In genomic region chr2L:1074180-1074864, dm6 we compare ENCODE assay signal across 1 fruit fly cellular context.
A peak's percentile ranks its signal among the peaks of the same experiment; 100 is the strongest.
TF ChIP-seq lines count a peak whose summit lies in the region.

No protein-coding gene starts in this region.

TF ChIP-seq in whole organism, embryonic, 481 proteins besides CTCF, POLR2A, EP300 and RAD21 (continued from another document and continues in another):
- TF ChIP-seq Gsc (GFP tag; IDR thresholded peaks at IDR 0.05; lab: Robert Waterston, UW) (peak; percentile 38; the same call in 1 of the 2 replicates), Lpt (GFP tag; optimal IDR thresholded peaks at IDR 0.05; lab: Kevin White, UChicago) (no peak), Six4 (GFP tag; optimal IDR thresholded peaks at IDR 0.05; lab: Kevin White, UChicago) (peak; percentile 80), CG5953 (GFP tag; IDR thresholded peaks at IDR 0.05; lab: Robert Waterston, UW) (no peak), tna (GFP tag; IDR thresholded peaks at IDR 0.05; lab: Robert Waterston, UW; ENCODE audit: partially characterized antibody) (no peak), CG13424 (tag; optimal IDR thresholded peaks at IDR 0.05; lab: Kevin White, UChicago) (peak; percentile 81), Ptx1 (GFP tag; IDR thresholded peaks at IDR 0.05; lab: Robert Waterston, UW) (peak; percentile 73), BEAF-32 (GFP tag; optimal IDR thresholded peaks at IDR 0.05; lab: Kevin White, UChicago) (no peak), CG17359 (tag; optimal IDR thresholded peaks at IDR 0.05; lab: Kevin White, UChicago) (peak; percentile 86), Ssrp (tag; optimal IDR thresholded peaks at IDR 0.05; lab: Kevin White, UChicago) (peak; percentile 80), ewg (GFP tag; optimal IDR thresholded peaks at IDR 0.05; lab: Kevin White, UChicago) (peak; percentile 76), Chrac-16 (GFP tag; optimal IDR thresholded peaks at IDR 0.05; lab: Kevin White, UChicago) (peak; percentile 71), CG9932 (GFP tag; IDR thresholded peaks at IDR 0.05; lab: Robert Waterston, UW) (peak; percentile 38; the same call in 1 of the 2 replicates), chif (GFP tag; optimal IDR thresholded peaks at IDR 0.05; lab: Kevin White, UChicago) (peak; percentile 67 to 82), CG1529 (GFP tag; optimal IDR thresholded peaks at IDR 0.05; lab: Kevin White, UChicago) (peak; percentile 80), corto (GFP tag; optimal IDR thresholded peaks at IDR 0.05; lab: Kevin White, UChicago) (no peak), CG43689 (GFP tag; IDR thresholded peaks at IDR 0.05; lab: Robert Waterston, UW) (no peak), CG13775 (GFP tag; optimal IDR thresholded peaks at IDR 0.05; lab: Kevin White, UChicago) (peak; percentile 63), bbx (GFP tag; IDR thresholded peaks at IDR 0.05; lab: Robert Waterston, UW; ENCODE audit: partially characterized antibody) (no peak), CG6272 (GFP tag; IDR thresholded peaks at IDR 0.05; lab: Robert Waterston, UW) (no peak), Dbx (GFP tag; IDR thresholded peaks at IDR 0.05; lab: Robert Waterston, UW) (0 out of 3 replicates have a peak, but pooled peaks have one; percentile 33), wek (GFP tag; optimal IDR thresholded peaks at IDR 0.05; lab: Kevin White, UChicago) (peak; percentile 63), mam (GFP tag; optimal IDR thresholded peaks at IDR 0.05; lab: Kevin White, UChicago) (peak; percentile 59), nom (GFP tag; optimal IDR thresholded peaks at IDR 0.05; lab: Kevin White, UChicago) (no peak), sd (tag; optimal IDR thresholded peaks at IDR 0.05; lab: Kevin White, UChicago) (peak; percentile 71), CG42726 (GFP tag; IDR thresholded peaks at IDR 0.05; lab: Robert Waterston, UW; ENCODE audit: partially characterized antibody) (no peak), repo (GFP tag; optimal IDR thresholded peaks at IDR 0.05; lab: Kevin White, UChicago) (peak; percentile 34), CG5180 (GFP tag; optimal IDR thresholded peaks at IDR 0.05; lab: Kevin White, UChicago) (peak; percentile 51), CG6254 (GFP tag; optimal IDR thresholded peaks at IDR 0.05; lab: Kevin White, UChicago) (peak; percentile 88), CG13296 (GFP tag; optimal IDR thresholded peaks at IDR 0.05; lab: Kevin White, UChicago) (peak; percentile 18), CG12071 (GFP tag; optimal IDR thresholded peaks at IDR 0.05; lab: Kevin White, UChicago) (peak; percentile 75), CG31224 (GFP tag; IDR thresholded peaks at IDR 0.05; lab: Robert Waterston, UW) (peak; percentile 53; the same call in 1 of the 2 replicates), ken (GFP tag; IDR thresholded peaks at IDR 0.05; lab: Robert Waterston, UW) (peak; percentile 77; the same call in 2 of the 3 replicates), MTF-1 (GFP tag; optimal IDR thresholded peaks at IDR 0.05; lab: Kevin White, UChicago; ENCODE audit: borderline replicate concordance) (peak; percentile 57), Hsf (GFP tag; optimal IDR thresholded peaks at IDR 0.05; lab: Kevin White, UChicago) (peak; percentile 79), Pdp1 (GFP tag; optimal IDR thresholded peaks at IDR 0.05; lab: Kevin White, UChicago) (peak; percentile 66 to 79), CG7357 (GFP tag; IDR thresholded peaks at IDR 0.05; lab: Robert Waterston, UW) (no peak), Neu2 (GFP tag; optimal IDR thresholded peaks at IDR 0.05; lab: Kevin White, UChicago; ENCODE audit: borderline replicate concordance) (no peak), Antp (GFP tag; optimal IDR thresholded peaks at IDR 0.05; lab: Kevin White, UChicago) (peak; percentile 66), Stat92E (GFP tag; optimal IDR thresholded peaks at IDR 0.05; lab: Kevin White, UChicago) (peak in 1 of 3 experiments; percentile 70), Atf-2 (GFP tag; optimal IDR thresholded peaks at IDR 0.05; lab: Kevin White, UChicago) (peak; percentile 62), CG31365 (tag; optimal IDR thresholded peaks at IDR 0.05; lab: Kevin White, UChicago) (peak; percentile 69), CG12104 (GFP tag; optimal IDR thresholded peaks at IDR 0.05; lab: Kevin White, UChicago) (peak; percentile 42), fd3F (GFP tag; optimal IDR thresholded peaks at IDR 0.05; lab: Kevin White, UChicago) (peak; percentile 19), CG15073 (GFP tag; optimal IDR thresholded peaks at IDR 0.05; lab: Kevin White, UChicago) (peak; percentile 87), CG6791 (GFP tag; IDR thresholded peaks at IDR 0.05; lab: Robert Waterston, UW; ENCODE audit: partially characterized antibody) (no peak), CG15011 (GFP tag; optimal IDR thresholded peaks at IDR 0.05; lab: Kevin White, UChicago) (peak; percentile 66), kni (GFP tag; optimal IDR thresholded peaks at IDR 0.05; lab: Kevin White, UChicago) (peak; percentile 64), Hey (tag; optimal IDR thresholded peaks at IDR 0.05; lab: Kevin White, UChicago) (no peak), Elba2 (GFP tag; optimal IDR thresholded peaks at IDR 0.05; lab: Kevin White, UChicago) (peak; percentile 69), lilli (GFP tag; optimal IDR thresholded peaks at IDR 0.05; lab: Kevin White, UChicago) (peak; percentile 60), zen2 (GFP tag; IDR thresholded peaks at IDR 0.05; lab: Robert Waterston, UW; ENCODE audit: partially characterized antibody) (no peak), CG13287 (GFP tag; IDR thresholded peaks at IDR 0.05; lab: Robert Waterston, UW; ENCODE audit: partially characterized antibody) (no peak), oc (tag; optimal IDR thresholded peaks at IDR 0.05; lab: Kevin White, UChicago) (peak; percentile 88), CG34224 (GFP tag; IDR thresholded peaks at IDR 0.05; lab: Robert Waterston, UW; ENCODE audit: partially characterized antibody) (no peak), CG6854 (GFP tag; optimal IDR thresholded peaks at IDR 0.05; lab: Kevin White, UChicago) (peak; percentile 25), CG4328 (GFP tag; optimal IDR thresholded peaks at IDR 0.05; lab: Kevin White, UChicago) (peak; percentile 41), CG2120 (GFP tag; optimal IDR thresholded peaks at IDR 0.05; lab: Kevin White, UChicago) (peak; percentile 60), CG15601 (tag; optimal IDR thresholded peaks at IDR 0.05; lab: Kevin White, UChicago) (peak; percentile 88), sim (GFP tag; IDR thresholded peaks at IDR 0.05; lab: Robert Waterston, UW) (peak; percentile 54; the same call in 1 of the 2 replicates), CG9727 (GFP tag; optimal IDR thresholded peaks at IDR 0.05; lab: Kevin White, UChicago) (peak; percentile 80), D19A (tag; optimal IDR thresholded peaks at IDR 0.05; lab: Kevin White, UChicago) (peak; percentile 87), CG2889 (GFP tag; IDR thresholded peaks at IDR 0.05; lab: Robert Waterston, UW) (peak; percentile 54; the same call in 1 of the 3 replicates), B-H1 (GFP tag; IDR thresholded peaks at IDR 0.05; lab: Robert Waterston, UW) (peak; percentile 41; the same call in 1 of the 3 replicates), ranshi (GFP tag; IDR thresholded peaks at IDR 0.05; lab: Robert Waterston, UW) (peak; percentile 43; the same call in 1 of the 2 replicates), CG2875 (GFP tag; optimal IDR thresholded peaks at IDR 0.05; lab: Kevin White, UChicago) (peak; percentile 87), B-H2 (GFP tag; optimal IDR thresholded peaks at IDR 0.05; lab: Kevin White, UChicago) (no peak), CG1647 (GFP tag; optimal IDR thresholded peaks at IDR 0.05; lab: Kevin White, UChicago) (no peak), Bdp1 (GFP tag; optimal IDR thresholded peaks at IDR 0.05; lab: Kevin White, UChicago) (peak; percentile 27), hkb (optimal IDR thresholded peaks at IDR 0.05; lab: Kevin White, UChicago) (no peak), hkb (GFP tag; IDR thresholded peaks at IDR 0.05; lab: Robert Waterston, UW) (peak; percentile 82), CG17568 (GFP tag; optimal IDR thresholded peaks at IDR 0.05; lab: Kevin White, UChicago) (peak; percentile 70), Adf1 (GFP tag; IDR thresholded peaks at IDR 0.05; lab: Robert Waterston, UW) (no peak), CG1233 (GFP tag; optimal IDR thresholded peaks at IDR 0.05; lab: Kevin White, UChicago) (peak; percentile 66), ind (GFP tag; optimal IDR thresholded peaks at IDR 0.05; lab: Kevin White, UChicago) (peak; percentile 74), CG2129 (GFP tag; IDR thresholded peaks at IDR 0.05; lab: Robert Waterston, UW; ENCODE audit: partially characterized antibody) (no peak), maf-S (GFP tag; optimal IDR thresholded peaks at IDR 0.05; lab: Kevin White, UChicago) (no peak), Awh (GFP tag; IDR thresholded peaks at IDR 0.05; lab: Robert Waterston, UW) (peak; percentile 80), tll (GFP tag; optimal IDR thresholded peaks at IDR 0.05; lab: Kevin White, UChicago) (no peak), salm (tag; optimal IDR thresholded peaks at IDR 0.05; lab: Kevin White, UChicago) (peak; percentile 84), Trl (optimal IDR thresholded peaks at IDR 0.05; lab: Kevin White, UChicago) (no peak), Trl (GFP tag; optimal IDR thresholded peaks at IDR 0.05; lab: Kevin White, UChicago) (peak; percentile 71), al (GFP tag; IDR thresholded peaks at IDR 0.05; lab: Robert Waterston, UW) (no peak), pho (GFP tag; optimal IDR thresholded peaks at IDR 0.05; lab: Kevin White, UChicago) (peak; percentile 55), Doc2 (GFP tag; IDR thresholded peaks at IDR 0.05; lab: Robert Waterston, UW) (no peak), CkIIα-i1 (GFP tag; IDR thresholded peaks at IDR 0.05; lab: Robert Waterston, UW) (no peak), sens-2 (GFP tag; IDR thresholded peaks at IDR 0.05; lab: Robert Waterston, UW) (peak; percentile 51; the same call in 1 of the 2 replicates), CG12236 (GFP tag; optimal IDR thresholded peaks at IDR 0.05; lab: Kevin White, UChicago) (peak; percentile 71), ttk (GFP tag; IDR thresholded peaks at IDR 0.05; lab: Robert Waterston, UW) (peak; percentile 66), CG7556 (GFP tag; optimal IDR thresholded peaks at IDR 0.05; lab: Kevin White, UChicago) (peak; percentile 79), MBD-R2 (GFP tag; IDR thresholded peaks at IDR 0.05; lab: Robert Waterston, UW) (0 out of 2 replicates have a peak, but pooled peaks have one; percentile 15), CG15269 (tag; optimal IDR thresholded peaks at IDR 0.05; lab: Kevin White, UChicago) (peak; percentile 79), CG18262 (tag; optimal IDR thresholded peaks at IDR 0.05; lab: Kevin White, UChicago) (peak; percentile 92), Dad (GFP tag; optimal IDR thresholded peaks at IDR 0.05; lab: Kevin White, UChicago) (peak; percentile 32), Dek (tag; optimal IDR thresholded peaks at IDR 0.05; lab: Kevin White, UChicago) (peak; percentile 63), fd102C (GFP tag; optimal IDR thresholded peaks at IDR 0.05; lab: Kevin White, UChicago) (no peak), CG8388 (GFP tag; optimal IDR thresholded peaks at IDR 0.05; lab: Kevin White, UChicago) (peak; percentile 89), CG17912 (GFP tag; optimal IDR thresholded peaks at IDR 0.05; lab: Kevin White, UChicago) (no peak), CG9609 (GFP tag; optimal IDR thresholded peaks at IDR 0.05; lab: Kevin White, UChicago) (peak; percentile 46), CG3065 (GFP tag; optimal IDR thresholded peaks at IDR 0.05; lab: Kevin White, UChicago) (peak; percentile 58), CG11398 (GFP tag; optimal IDR thresholded peaks at IDR 0.05; lab: Kevin White, UChicago) (peak; percentile 62), gt (GFP tag; IDR thresholded peaks at IDR 0.05; lab: Robert Waterston, UW) (0 out of 2 replicates have a peak, but pooled peaks have one; percentile 9), Oli (tag; optimal IDR thresholded peaks at IDR 0.05; lab: Kevin White, UChicago) (peak; percentile 91), Optix (GFP tag; IDR thresholded peaks at IDR 0.05; lab: Robert Waterston, UW) (0 out of 3 replicates have a peak, but pooled peaks have one; percentile 35), CG6689 (GFP tag; IDR thresholded peaks at IDR 0.05; lab: Robert Waterston, UW) (peak; percentile 82), CG8281 (tag; optimal IDR thresholded peaks at IDR 0.05; lab: Kevin White, UChicago) (peak; percentile 46), CG11085 (GFP tag; IDR thresholded peaks at IDR 0.05; lab: Robert Waterston, UW) (no peak), fd96Cb (tag; optimal IDR thresholded peaks at IDR 0.05; lab: Kevin White, UChicago) (peak; percentile 88), eyg (GFP tag; optimal IDR thresholded peaks at IDR 0.05; lab: Kevin White, UChicago) (peak; percentile 4), zen (tag; optimal IDR thresholded peaks at IDR 0.05; lab: Kevin White, UChicago) (peak; percentile 66), ase (GFP tag; IDR thresholded peaks at IDR 0.05; lab: Robert Waterston, UW) (0 out of 3 replicates have a peak, but pooled peaks have one; percentile 42), Ets65A (GFP tag; lab: Kevin White, UChicago) (peak; percentile 89), Max (GFP tag; optimal IDR thresholded peaks at IDR 0.05; lab: Kevin White, UChicago) (peak; percentile 69), org-1 (GFP tag; optimal IDR thresholded peaks at IDR 0.05; lab: Kevin White, UChicago) (peak; percentile 85), seq (GFP tag; IDR thresholded peaks at IDR 0.05; lab: Robert Waterston, UW) (peak; percentile 59; the same call in 1 of the 2 replicates), CG9437 (GFP tag; optimal IDR thresholded peaks at IDR 0.05; lab: Kevin White, UChicago) (peak; percentile 74), CG14014 (GFP tag; IDR thresholded peaks at IDR 0.05; lab: Robert Waterston, UW) (peak; percentile 69), CG7839 (tag; optimal IDR thresholded peaks at IDR 0.05; lab: Kevin White, UChicago) (peak; percentile 89), chinmo (GFP tag; IDR thresholded peaks at IDR 0.05; lab: Robert Waterston, UW; ENCODE audit: partially characterized antibody) (no peak), Drgx (GFP tag; IDR thresholded peaks at IDR 0.05; lab: Robert Waterston, UW) (peak; percentile 57; the same call in 1 of the 2 replicates), CG18764 (GFP tag; optimal IDR thresholded peaks at IDR 0.05; lab: Kevin White, UChicago) (peak; percentile 67), mirr (GFP tag; optimal IDR thresholded peaks at IDR 0.05; lab: Kevin White, UChicago) (no peak), tap (tag; optimal IDR thresholded peaks at IDR 0.05; lab: Kevin White, UChicago) (peak; percentile 85), chm (GFP tag; IDR thresholded peaks at IDR 0.05; lab: Robert Waterston, UW) (peak; percentile 83), dan (GFP tag; IDR thresholded peaks at IDR 0.05; lab: Robert Waterston, UW) (0 out of 2 replicates have a peak, but pooled peaks have one; percentile 5), nerfin-2 (GFP tag; IDR thresholded peaks at IDR 0.05; lab: Robert Waterston, UW; ENCODE audit: partially characterized antibody) (no peak), CG11723 (GFP tag; optimal IDR thresholded peaks at IDR 0.05; lab: Kevin White, UChicago) (peak; percentile 59), gfzf (GFP tag; optimal IDR thresholded peaks at IDR 0.05; lab: Kevin White, UChicago) (no peak)
